Fruit fly (Drosophila melanogaster) whole organism, embryonic: ENCODE results near the gene CG31075.

Experiments
- B-H1 ChIP-seq: fragments of 200-800 bp; sonication (Bioruptor generic); IDR thresholded peaks from 3 replicates; pipeline ENCODE4 v1.3.6; 2022; ENCODE audit warnings: missing biosample characterization, missing genetic modification characterization
- Bteb2 ChIP-seq: fragments of 200-800 bp; sonication (Bioruptor generic); optimal IDR thresholded peaks from 2 replicates; lab custom pipeline; 2016; ENCODE audit warnings: missing biosample characterization, missing genetic modification characterization
- CG10366 ChIP-seq: fragments of 200-800 bp; sonication (Bioruptor generic); IDR thresholded peaks from 2 replicates; pipeline ENCODE4 v1.3.6; 2022; ENCODE audit warnings: missing biosample characterization, missing genetic modification characterization
- CG10979 ChIP-seq: fragments of 200-800 bp; sonication (Bioruptor generic); optimal IDR thresholded peaks from 2 replicates; lab custom pipeline; 2018; ENCODE audit warnings: missing biosample characterization, mild to moderate bottlenecking, missing genetic modification characterization, moderate library complexity
- CG12942 ChIP-seq: fragments of 200-800 bp; sonication (Bioruptor generic); optimal IDR thresholded peaks from 3 replicates; lab custom pipeline; 2016; ENCODE audit warnings: missing biosample characterization, missing genetic modification characterization
- CG13296 ChIP-seq: fragments of 200-800 bp; sonication (Bioruptor generic); optimal IDR thresholded peaks from 3 replicates; lab custom pipeline; 2018; ENCODE audit warnings: missing biosample characterization, mild to moderate bottlenecking, missing genetic modification characterization
- CG1529 ChIP-seq: fragments of 200-800 bp; sonication (Bioruptor generic); optimal IDR thresholded peaks from 3 replicates; lab custom pipeline; 2018; ENCODE audit warnings: missing biosample characterization, missing genetic modification characterization
- CG17802 ChIP-seq: fragments of 200-800 bp; sonication (Bioruptor generic); optimal IDR thresholded peaks from 2 replicates; lab custom pipeline; 2018; ENCODE audit warnings: missing biosample characterization, mild to moderate bottlenecking, missing genetic modification characterization, moderate library complexity
- CG2199 ChIP-seq: fragments of 200-800 bp; sonication (Bioruptor generic); IDR thresholded peaks from 3 replicates; pipeline ENCODE4 v1.3.6; 2022; ENCODE audit warnings: missing biosample characterization, missing genetic modification characterization
- CG3065 ChIP-seq: fragments of 200-800 bp; sonication (Bioruptor generic); optimal IDR thresholded peaks from 2 replicates; lab custom pipeline; 2016; ENCODE audit warnings: missing biosample characterization, missing genetic modification characterization
- CG32767 ChIP-seq: fragments of 200-800 bp; sonication (Bioruptor generic); IDR thresholded peaks from 2 replicates; pipeline ENCODE4 v1.3.6; 2022; ENCODE audit warnings: missing biosample characterization, missing genetic modification characterization
- CG3726 ChIP-seq: fragments of 200-800 bp; sonication (Bioruptor generic); IDR thresholded peaks from 3 replicates; pipeline ENCODE4, ENCODE4 v1.3.6; 2022; ENCODE audit warnings: missing biosample characterization, missing genetic modification characterization
- CG6175 ChIP-seq: fragments of 200-800 bp; sonication (Bioruptor generic); IDR thresholded peaks from 3 replicates; pipeline ENCODE4 v1.3.6; 2022; ENCODE audit warnings: missing biosample characterization, missing genetic modification characterization
- CG6254 ChIP-seq: fragments of 200-800 bp; sonication (Bioruptor generic); optimal IDR thresholded peaks from 3 replicates; lab custom pipeline; 2017; ENCODE audit warnings: mild to moderate bottlenecking, missing biosample characterization, missing genetic modification reagents, missing genetic modification characterization
- CG7987 ChIP-seq: fragments of 200-800 bp; sonication (Bioruptor generic); optimal IDR thresholded peaks from 2 replicates; lab custom pipeline; 2018; ENCODE audit warnings: missing biosample characterization, mild to moderate bottlenecking, missing genetic modification characterization, moderate library complexity
- CG8944 ChIP-seq: fragments of 200-800 bp; sonication (Bioruptor generic); optimal IDR thresholded peaks from 3 replicates; lab custom pipeline; 2016; ENCODE audit warnings: missing biosample characterization, missing genetic modification characterization
- Drgx ChIP-seq: fragments of 200-800 bp; sonication (Bioruptor generic); IDR thresholded peaks from 2 replicates; pipeline ENCODE4 v1.3.6; 2022; ENCODE audit warnings: missing biosample characterization, missing genetic modification characterization
- GATAe ChIP-seq: fragments of 200-800 bp; sonication (Bioruptor generic); conservative IDR thresholded peaks from 2 replicates; pipeline ENCODE4 v1.3.6; 2022; ENCODE audit warnings: missing biosample characterization, missing genetic modification characterization
- Hmr ChIP-seq: fragments of 200-800 bp; sonication (Bioruptor generic); optimal IDR thresholded peaks from 3 replicates; lab custom pipeline; 2017; ENCODE audit warnings: mild to moderate bottlenecking, missing biosample characterization, missing genetic modification reagents, missing genetic modification characterization
- Kr ChIP-seq: fragments of 200-800 bp; sonication (Bioruptor generic); optimal IDR thresholded peaks from 2 replicates; lab custom pipeline; 2017; ENCODE audit warnings: missing biosample characterization, mild to moderate bottlenecking, missing genetic modification characterization
- Lhr ChIP-seq: fragments of 200-800 bp; sonication (Bioruptor generic); optimal IDR thresholded peaks from 3 replicates; lab custom pipeline; 2017; ENCODE audit warnings: mild to moderate bottlenecking, missing biosample characterization, missing genetic modification reagents, missing genetic modification characterization
- Max ChIP-seq: fragments of 200-800 bp; sonication (Bioruptor generic); optimal IDR thresholded peaks from 2 replicates; lab custom pipeline; 2016; ENCODE audit warnings: missing biosample characterization, mild to moderate bottlenecking, missing genetic modification characterization
- Myb ChIP-seq: fragments of 200-800 bp; sonication (Bioruptor generic); optimal IDR thresholded peaks from 2 replicates; lab custom pipeline; 2016; ENCODE audit warnings: missing biosample characterization, missing genetic modification characterization
- Nf-YC ChIP-seq: fragments of 200-800 bp; optimal IDR thresholded peaks from 3 replicates; lab custom pipeline; 2019; ENCODE audit warnings: missing biosample characterization, mild to moderate bottlenecking, missing genetic modification characterization, moderate library complexity
- Ptx1 ChIP-seq: fragments of 200-800 bp; sonication (Bioruptor generic); IDR thresholded peaks from 2 replicates; pipeline ENCODE4 v1.3.6; 2022; ENCODE audit warnings: missing biosample characterization, missing genetic modification characterization
- Usf ChIP-seq: fragments of 200-800 bp; sonication (Bioruptor generic); optimal IDR thresholded peaks from 2 replicates; lab custom pipeline; 2017; ENCODE audit warnings: missing genotype, missing biosample characterization, missing genetic modification characterization
- al ChIP-seq: fragments of 200-800 bp; sonication (Bioruptor generic); IDR thresholded peaks from 2 replicates; pipeline ENCODE4 v1.3.6; 2022; ENCODE audit warnings: missing biosample characterization, missing genetic modification characterization
- aop ChIP-seq: fragments of 200-800 bp; sonication (Bioruptor generic); IDR thresholded peaks from 2 replicates; pipeline ENCODE4 v1.3.6; 2022; ENCODE audit warnings: missing biosample characterization, missing genetic modification characterization
- ash1 ChIP-seq: fragments of 200-800 bp; sonication (Bioruptor generic); optimal IDR thresholded peaks from 2 replicates; lab custom pipeline; 2018; ENCODE audit warnings: missing biosample characterization, mild to moderate bottlenecking, missing genetic modification characterization
- br ChIP-seq: fragments of >200 bp; optimal IDR thresholded peaks from 2 replicates; lab custom pipeline; 2017
- cg ChIP-seq: fragments of 200-800 bp; sonication (Bioruptor generic); optimal IDR thresholded peaks from 3 replicates; lab custom pipeline; 2019; ENCODE audit warnings: missing biosample characterization, mild to moderate bottlenecking, missing genetic modification characterization, moderate library complexity
- dmrt11E ChIP-seq: fragments of 200-800 bp; sonication (Bioruptor generic); optimal IDR thresholded peaks from 3 replicates; lab custom pipeline; 2018; ENCODE audit warnings: missing biosample characterization, mild to moderate bottlenecking, missing genetic modification characterization, moderate library complexity
- fd96Cb ChIP-seq: fragments of 200-800 bp; sonication (Bioruptor generic); optimal IDR thresholded peaks from 2 replicates; lab custom pipeline; 2018; ENCODE audit warnings: missing biosample characterization, mild to moderate bottlenecking, missing genetic modification characterization, moderate library complexity
- gce ChIP-seq: fragments of 200-800 bp; sonication (Bioruptor generic); IDR thresholded peaks from 3 replicates; pipeline ENCODE4 v1.3.6; 2022; ENCODE audit warnings: missing biosample characterization, missing genetic modification characterization
- her ChIP-seq: fragments of 200-800 bp; sonication (Bioruptor generic); optimal IDR thresholded peaks from 2 replicates; lab custom pipeline; 2016; ENCODE audit warnings: missing biosample characterization, missing genetic modification characterization
- kay ChIP-seq: fragments of 200-800 bp; sonication (Bioruptor generic); optimal IDR thresholded peaks from 2 replicates; lab custom pipeline; 2016; ENCODE audit warnings: missing biosample characterization, missing genetic modification characterization
- kni ChIP-seq: fragments of 200-800 bp; sonication (Bioruptor generic); optimal IDR thresholded peaks from 3 replicates; lab custom pipeline; 2017; ENCODE audit warnings: mild to moderate bottlenecking, missing biosample characterization, missing genetic modification reagents, missing genetic modification characterization
- lola ChIP-seq, 3 experiments: fragments of >200 bp in 2 of 3; fragments of 200-800 bp in 1 of 3; sonication (Bioruptor generic) in 1 of 3; optimal IDR thresholded peaks; 2 replicates each; lab custom pipeline; 2017 to 2019; ENCODE audit warnings: missing biosample characterization in 3 of 3, missing genetic modification characterization in 3 of 3, mild to moderate bottlenecking in 1 of 3, moderate library complexity in 1 of 3
- lov ChIP-seq, 2 experiments: fragments of 200-800 bp in 1 of 2; fragments of >200 bp in 1 of 2; sonication (Bioruptor generic) in 1 of 2; IDR thresholded peaks in 1 of 2; optimal IDR thresholded peaks in 1 of 2; 2 replicates in 1 of 2; 3 replicates in 1 of 2; pipeline versions ENCODE4 v1.3.6 to Lab custom; 2017 to 2022; ENCODE audit warnings: missing biosample characterization in 1 of 2, missing genetic modification characterization in 1 of 2
- mirr ChIP-seq: fragments of 200-800 bp; sonication (Bioruptor generic); optimal IDR thresholded peaks from 3 replicates; lab custom pipeline; 2018; ENCODE audit warnings: missing biosample characterization, mild to moderate bottlenecking, missing genetic modification characterization
- otp ChIP-seq: fragments of 200-800 bp; sonication (Bioruptor generic); IDR thresholded peaks from 3 replicates; pipeline ENCODE4, ENCODE4 v1.3.6; 2022; ENCODE audit warnings: missing biosample characterization, missing genetic modification characterization
- pan ChIP-seq, 4 experiments: fragments of >200 bp in 3 of 4; fragments of 200-800 bp in 1 of 4; sonication (Bioruptor generic) in 1 of 4; optimal IDR thresholded peaks in 3 of 4; IDR thresholded peaks in 1 of 4; 2 replicates each; pipeline versions ENCODE4 v1.3.6 to Lab custom; 2017 to 2022; ENCODE audit warnings: missing biosample characterization in 2 of 4, missing genetic modification characterization in 2 of 4, mixed read lengths in 1 of 4
- prd ChIP-seq, 3 experiments: fragments of >200 bp in 2 of 3; fragments of 200-800 bp in 1 of 3; sonication (Bioruptor generic) in 1 of 3; optimal IDR thresholded peaks in 2 of 3; IDR thresholded peaks in 1 of 3; 2 replicates in 2 of 3; 3 replicates in 1 of 3; pipeline versions ENCODE4 v1.3.6 to Lab custom; 2017 to 2022; ENCODE audit warnings: missing biosample characterization in 1 of 3, missing genetic modification characterization in 1 of 3
- sc ChIP-seq, 3 experiments: fragments of >200 bp in 2 of 3; fragments of 200-800 bp in 1 of 3; sonication (Bioruptor generic) in 1 of 3; optimal IDR thresholded peaks; 2 replicates in 2 of 3; 3 replicates in 1 of 3; lab custom pipeline; 2017; ENCODE audit warnings: mild to moderate bottlenecking in 1 of 3, missing biosample characterization in 1 of 3, missing genetic modification characterization in 1 of 3, missing genetic modification reagents in 1 of 3
- sens ChIP-seq: fragments of 200-800 bp; sonication (Bioruptor generic); peaks from one replicate; lab custom pipeline; 2016; ENCODE audit warnings: missing biosample characterization, missing genetic modification characterization
- sisA ChIP-seq: fragments of 200-800 bp; sonication (Bioruptor generic); IDR thresholded peaks from 2 replicates; pipeline ENCODE4 v1.3.6; 2022; ENCODE audit warnings: missing biosample characterization, missing genetic modification characterization
- so ChIP-seq: fragments of 200-800 bp; sonication (Bioruptor generic); IDR thresholded peaks from 3 replicates; pipeline ENCODE4 v1.3.6; 2022; ENCODE audit warnings: missing biosample characterization, missing genetic modification characterization
- tio ChIP-seq: fragments of 200-800 bp; sonication (Bioruptor generic); optimal IDR thresholded peaks from 2 replicates; lab custom pipeline; 2017; ENCODE audit warnings: missing biosample characterization, missing genetic modification characterization, inconsistent platforms
- unpg ChIP-seq: fragments of 200-800 bp; sonication (Bioruptor generic); optimal IDR thresholded peaks from 3 replicates; lab custom pipeline; 2018; ENCODE audit warnings: missing biosample characterization, mild to moderate bottlenecking, missing genetic modification characterization, moderate library complexity

CG31075 gene

DNA sequence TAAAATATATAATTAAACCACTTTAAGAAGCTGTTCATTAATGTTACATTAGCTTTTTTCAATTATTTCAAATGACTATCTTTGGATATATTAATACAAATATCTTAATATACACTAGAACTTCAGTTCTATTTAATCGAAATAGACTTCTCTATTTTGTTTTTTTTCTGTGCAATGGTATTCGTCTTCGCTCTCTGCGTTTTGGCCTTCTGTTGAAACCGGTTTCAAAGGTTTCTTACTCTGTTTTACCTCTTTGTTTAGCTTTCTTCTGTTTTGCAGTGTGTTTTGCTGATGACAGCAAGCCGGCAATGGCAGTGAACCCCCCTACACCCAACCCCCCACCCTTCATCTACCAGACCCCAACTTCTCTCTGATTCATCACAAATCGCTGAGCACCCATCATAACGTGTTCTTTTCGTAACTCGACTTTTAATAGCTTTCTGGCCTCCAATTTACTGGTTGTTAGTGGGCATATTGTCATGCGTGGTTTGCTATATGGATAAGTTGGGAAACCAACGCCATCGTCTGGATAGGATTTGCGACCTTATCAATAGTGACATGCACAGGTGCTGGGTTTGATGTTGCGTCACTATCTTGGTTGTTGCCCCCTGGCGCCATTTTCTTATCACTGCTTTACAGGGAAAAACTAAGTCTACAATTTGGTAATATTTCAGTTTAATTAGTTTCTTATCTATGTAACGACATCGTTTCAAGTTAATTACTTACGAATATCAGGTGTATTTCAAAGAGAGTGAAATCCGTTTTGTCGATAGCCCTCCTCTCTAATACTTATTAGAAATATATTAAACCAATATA is 19.3 kb downstream of the CG31075 start (continued):
- TF ChIP-seq unpg (GFP tag; lab: Kevin White, UChicago) (peak; percentile 44), sisA (GFP tag; lab: Robert Waterston, UW) (no peak), CG3726 (no peak), lov (optimal IDR thresholded peaks at IDR 0.05; lab: Kevin White, UChicago) (no peak), lov (GFP tag; IDR thresholded peaks at IDR 0.05; lab: Robert Waterston, UW) (no peak), aop (GFP tag; lab: Robert Waterston, UW) (no peak), CG3065 (no peak), CG6254 (GFP tag; lab: Kevin White, UChicago) (no peak), otp (no peak), CG1529 (GFP tag; lab: Kevin White, UChicago) (no peak), Hmr (GFP tag; lab: Kevin White, UChicago) (peak; percentile 5), CG10979 (tag; lab: Kevin White, UChicago) (peak; percentile 13), sens (GFP tag; lab: Kevin White, UChicago) (peak; percentile 12), fd96Cb (tag; lab: Kevin White, UChicago) (no peak), Nf-YC (tag; lab: Kevin White, UChicago) (peak; percentile 17), dmrt11E (tag; lab: Kevin White, UChicago) (peak; percentile 32), prd (optimal IDR thresholded peaks at IDR 0.05; lab: Kevin White, UChicago) (no peak), prd (GFP tag; IDR thresholded peaks at IDR 0.05; lab: Robert Waterston, UW) (no peak), al (GFP tag; lab: Robert Waterston, UW) (0 out of 2 replicates have a peak, but pooled peaks have one; percentile 10), CG10366 (no peak), GATAe (GFP tag; lab: Robert Waterston, UW) (no peak; the same call in 1 of the 2 replicates), Bteb2 (GFP tag; lab: Kevin White, UChicago) (no peak), her (GFP tag; lab: Kevin White, UChicago) (no peak), Ptx1 (0 out of 2 replicates have a peak, but pooled peaks have one; percentile 18), br (lab: Kevin White, UChicago) (no peak), CG12942 (GFP tag; lab: Kevin White, UChicago) (no peak), B-H1 (GFP tag; lab: Robert Waterston, UW) (no peak), sc (optimal IDR thresholded peaks at IDR 0.05; lab: Kevin White, UChicago) (no peak), sc (GFP tag; optimal IDR thresholded peaks at IDR 0.05; lab: Kevin White, UChicago) (no peak), Kr (no peak), CG8944 (no peak), lola (GFP tag; optimal IDR thresholded peaks at IDR 0.05; lab: Kevin White, UChicago) (peak in 1 of 3 experiments; percentile 47), pan (optimal IDR thresholded peaks at IDR 0.05; lab: Kevin White, UChicago) (no peak), pan (GFP tag; optimal IDR thresholded peaks at IDR 0.05 in 1 of 2, IDR thresholded peaks at IDR 0.05 in 1 of 2) (peak in 1 of 2 experiments; percentile 40), kay (GFP tag; lab: Kevin White, UChicago) (peak; percentile 20), CG13296 (GFP tag; lab: Kevin White, UChicago) (no peak), cg (GFP tag; lab: Kevin White, UChicago) (no peak), kni (GFP tag; lab: Kevin White, UChicago) (no peak), so (GFP tag; lab: Robert Waterston, UW) (no peak)

DNA sequence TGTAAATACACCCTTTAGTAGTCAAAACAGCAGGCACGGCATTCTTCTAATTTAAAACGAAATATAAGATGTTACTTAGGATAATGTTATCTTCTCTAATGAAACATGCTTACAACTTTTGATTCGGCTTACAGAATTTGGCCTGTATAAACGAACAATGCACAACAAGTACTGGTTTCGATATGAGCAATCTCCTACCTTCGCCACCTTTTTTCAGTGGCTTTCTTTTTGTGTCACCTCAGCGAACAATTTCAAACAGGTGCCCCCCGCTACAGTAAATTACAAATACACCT is 20.1 kb downstream of the CG31075 start:
- TF ChIP-seq gce (GFP tag; lab: Robert Waterston, UW) (no peak), CG32767 (GFP tag; lab: Robert Waterston, UW) (no peak), tio (GFP tag; lab: Kevin White, UChicago) (no peak), Myb (GFP tag; lab: Kevin White, UChicago) (no peak), ash1 (GFP tag; lab: Kevin White, UChicago) (no peak), CG7987 (no peak), sens (GFP tag; lab: Kevin White, UChicago) (peak; percentile 36), Usf (GFP tag; lab: Kevin White, UChicago) (no peak), CG6175 (no peak), mirr (no peak), CG17802 (tag; lab: Kevin White, UChicago) (no peak), Lhr (no peak), CG2199 (GFP tag; lab: Robert Waterston, UW) (peak; percentile 11; the same call in 1 of the 3 replicates), Max (GFP tag; lab: Kevin White, UChicago) (no peak), Drgx (GFP tag; lab: Robert Waterston, UW) (no peak)
